Worm (Caenorhabditis elegans) whole organism, late embryonic: ENCODE measurements around the gene zip-1.

Source experiments
- dve-1 ChIP-seq: sonication (generic microtip); optimal IDR thresholded peaks from 2 replicates; lab custom pipeline; 2017; ENCODE audit warnings: antibody characterized with exemption, mild to moderate bottlenecking, missing genetic modification characterization, missing compliant biosample characterization
- hlh-13 ChIP-seq: fragments of 200-800 bp; sonication (Bioruptor generic); optimal IDR thresholded peaks from 2 replicates; lab custom pipeline; 2018; ENCODE audit warnings: mild to moderate bottlenecking, missing genetic modification characterization, missing compliant biosample characterization
- npax-4 ChIP-seq: sonication (generic microtip); optimal IDR thresholded peaks from 2 replicates; lab custom pipeline; 2016; ENCODE audit warnings: missing genetic modification characterization, missing compliant biosample characterization
- pag-3 ChIP-seq: sonication (generic microtip); optimal IDR thresholded peaks from 2 replicates; lab custom pipeline; 2016; ENCODE audit warnings: missing compliant biosample characterization, missing genetic modification characterization, borderline replicate concordance
- pqm-1 ChIP-seq: sonication (generic microtip); optimal IDR thresholded peaks from 2 replicates; lab custom pipeline; 2016; ENCODE audit warnings: missing genetic modification characterization, missing compliant biosample characterization
- sox-4 ChIP-seq: sonication (generic microtip); optimal IDR thresholded peaks from 2 replicates; lab custom pipeline; 2017; ENCODE audit warnings: mild to moderate bottlenecking, missing genetic modification characterization, inconsistent platforms, missing compliant biosample characterization

ce11 chrIII:12349027-12349426 lies 15.5 kb downstream of the zip-1 start:
- TF ChIP-seq pag-3 (tag; lab: Kevin White, UChicago) (no peak), pqm-1 (tag; lab: Kevin White, UChicago) (no peak), dve-1 (tag; lab: Kevin White, UChicago) (no peak), sox-4 (no peak), hlh-13 (GFP tag; lab: Kevin White, UChicago) (no peak), npax-4 (tag; lab: Kevin White, UChicago) (no peak)
